ENCODE assay signal across 2 fruit fly cellular contexts in genomic region chr3R:23817566-23818202, dm6.
TF ChIP-seq lines count a peak whose summit lies in the region.

No protein-coding gene starts in this region.

TF ChIP-seq in whole organism, embryonic, 481 proteins besides CTCF, POLR2A, EP300 and RAD21 (continued from another document and continues in another):
- no peak for TF ChIP-seq CG17359 (tag; optimal IDR thresholded peaks at IDR 0.05; lab: Kevin White, UChicago)
- TF ChIP-seq CG8478 (optimal IDR thresholded peaks at IDR 0.05; lab: Kevin White, UChicago): no peak
- TF ChIP-seq CG8290 (GFP tag; optimal IDR thresholded peaks at IDR 0.05; lab: Kevin White, UChicago): no peak
- TF ChIP-seq CG8290 (tag; optimal IDR thresholded peaks at IDR 0.05; lab: Kevin White, UChicago): no peak
- peak; percentile 18 for TF ChIP-seq Six4 (GFP tag; optimal IDR thresholded peaks at IDR 0.05; lab: Kevin White, UChicago)
- TF ChIP-seq Dll (GFP tag; IDR thresholded peaks at IDR 0.05; lab: Robert Waterston, UW; ENCODE audit: partially characterized antibody): no peak
- no peak for TF ChIP-seq CG14667 (GFP tag; IDR thresholded peaks at IDR 0.05; lab: Robert Waterston, UW)
- TF ChIP-seq chn (GFP tag; optimal IDR thresholded peaks at IDR 0.05; lab: Kevin White, UChicago): no peak
- TF ChIP-seq CG13424 (tag; optimal IDR thresholded peaks at IDR 0.05; lab: Kevin White, UChicago): peak; percentile 62
- TF ChIP-seq CG6175 (GFP tag; IDR thresholded peaks at IDR 0.05; lab: Robert Waterston, UW): no peak
- no peak for TF ChIP-seq Dfd (GFP tag; optimal IDR thresholded peaks at IDR 0.05; lab: Kevin White, UChicago)
- no peak for TF ChIP-seq so (GFP tag; IDR thresholded peaks at IDR 0.05; lab: Robert Waterston, UW)
- TF ChIP-seq stc (GFP tag; IDR thresholded peaks at IDR 0.05; lab: Robert Waterston, UW): no peak
- peak in 1 of 2 experiments; percentile 66 for TF ChIP-seq insv (GFP tag; optimal IDR thresholded peaks at IDR 0.05; lab: Kevin White, UChicago)
- TF ChIP-seq Oli (tag; optimal IDR thresholded peaks at IDR 0.05; lab: Kevin White, UChicago): peak; percentile 37
- TF ChIP-seq CG9609 (GFP tag; optimal IDR thresholded peaks at IDR 0.05; lab: Kevin White, UChicago): peak; percentile 22
- TF ChIP-seq CG31388 (GFP tag; optimal IDR thresholded peaks at IDR 0.05; lab: Kevin White, UChicago): no peak
- TF ChIP-seq CG6272 (GFP tag; IDR thresholded peaks at IDR 0.05; lab: Robert Waterston, UW): 0 out of 2 replicates have a peak, but pooled peaks have one; percentile 23
- no peak for TF ChIP-seq CG12236 (GFP tag; optimal IDR thresholded peaks at IDR 0.05; lab: Kevin White, UChicago)
- no peak for TF ChIP-seq CG3726 (GFP tag; IDR thresholded peaks at IDR 0.05; lab: Robert Waterston, UW)
- TF ChIP-seq vnd (GFP tag; IDR thresholded peaks at IDR 0.05; lab: Robert Waterston, UW; ENCODE audit: partially characterized antibody): no peak
- peak; percentile 6 for TF ChIP-seq CG17829 (tag; optimal IDR thresholded peaks at IDR 0.05; lab: Kevin White, UChicago)
- no peak for TF ChIP-seq D19B (GFP tag; optimal IDR thresholded peaks at IDR 0.05; lab: Kevin White, UChicago)
- TF ChIP-seq CG14441 (GFP tag; IDR thresholded peaks at IDR 0.05; lab: Robert Waterston, UW): peak; percentile 56
- TF ChIP-seq chinmo (GFP tag; IDR thresholded peaks at IDR 0.05; lab: Robert Waterston, UW; ENCODE audit: partially characterized antibody): peak; percentile 77; the same call in 3 of the 4 replicates
- TF ChIP-seq HLH4C (GFP tag; IDR thresholded peaks at IDR 0.05; lab: Robert Waterston, UW; ENCODE audit: partially characterized antibody): no peak
- TF ChIP-seq E2f2 (GFP tag; IDR thresholded peaks at IDR 0.05; lab: Robert Waterston, UW): peak; percentile 36; the same call in 1 of the 2 replicates
- TF ChIP-seq CG7963 (GFP tag; IDR thresholded peaks at IDR 0.05; lab: Robert Waterston, UW; ENCODE audit: partially characterized antibody): no peak
- TF ChIP-seq da (GFP tag; optimal IDR thresholded peaks at IDR 0.05; lab: Kevin White, UChicago): no peak
- TF ChIP-seq PHDP (tag; optimal IDR thresholded peaks at IDR 0.05; lab: Kevin White, UChicago): no peak
- TF ChIP-seq exex (tag; optimal IDR thresholded peaks at IDR 0.05; lab: Kevin White, UChicago): no peak
- TF ChIP-seq sd (tag; optimal IDR thresholded peaks at IDR 0.05; lab: Kevin White, UChicago): peak; percentile 86
- TF ChIP-seq Kr (GFP tag; optimal IDR thresholded peaks at IDR 0.05; lab: Kevin White, UChicago): no peak
- no peak for TF ChIP-seq Sox102F (GFP tag; optimal IDR thresholded peaks at IDR 0.05; lab: Kevin White, UChicago)
- no peak for TF ChIP-seq luna (GFP tag; optimal IDR thresholded peaks at IDR 0.05; lab: Kevin White, UChicago)
- no peak for TF ChIP-seq HHEX (GFP tag; optimal IDR thresholded peaks at IDR 0.05; lab: Kevin White, UChicago)
- TF ChIP-seq CG32772 (GFP tag; IDR thresholded peaks at IDR 0.05; lab: Robert Waterston, UW): peak; percentile 33; the same call in 1 of the 2 replicates
- no peak for TF ChIP-seq Lhr (GFP tag; optimal IDR thresholded peaks at IDR 0.05; lab: Kevin White, UChicago)
- peak; percentile 26 for TF ChIP-seq CG10543 (GFP tag; optimal IDR thresholded peaks at IDR 0.05; lab: Kevin White, UChicago)
- TF ChIP-seq inv (GFP tag; IDR thresholded peaks at IDR 0.05; lab: Robert Waterston, UW; ENCODE audit: partially characterized antibody): no peak
- TF ChIP-seq ATbp (GFP tag; optimal IDR thresholded peaks at IDR 0.05; lab: Kevin White, UChicago): peak; percentile 49
- TF ChIP-seq cad (GFP tag; optimal IDR thresholded peaks at IDR 0.05; lab: Kevin White, UChicago): no peak
- TF ChIP-seq CG1647 (GFP tag; optimal IDR thresholded peaks at IDR 0.05; lab: Kevin White, UChicago): peak; percentile 9
- TF ChIP-seq CG4730 (GFP tag; IDR thresholded peaks at IDR 0.05; lab: Robert Waterston, UW): no peak
- TF ChIP-seq Max (GFP tag; optimal IDR thresholded peaks at IDR 0.05; lab: Kevin White, UChicago): no peak
- no peak for TF ChIP-seq unpg (GFP tag; optimal IDR thresholded peaks at IDR 0.05; lab: Kevin White, UChicago)
- peak; percentile 56 for TF ChIP-seq Rfx (GFP tag; IDR thresholded peaks at IDR 0.05; lab: Robert Waterston, UW)
- TF ChIP-seq CG13775 (GFP tag; optimal IDR thresholded peaks at IDR 0.05; lab: Kevin White, UChicago): no peak
- TF ChIP-seq CG14860 (GFP tag; IDR thresholded peaks at IDR 0.05; lab: Robert Waterston, UW; ENCODE audit: partially characterized antibody): no peak
- TF ChIP-seq CG7556 (GFP tag; optimal IDR thresholded peaks at IDR 0.05; lab: Kevin White, UChicago): no peak
- TF ChIP-seq Med (GFP tag; lab: Kevin White, UChicago): peak; percentile 77
- no peak; the same call in 1 of the 2 replicates for TF ChIP-seq sisA (GFP tag; IDR thresholded peaks at IDR 0.05; lab: Robert Waterston, UW)
- TF ChIP-seq run (tag; optimal IDR thresholded peaks at IDR 0.05; lab: Kevin White, UChicago): peak; percentile 4
- TF ChIP-seq trem (tag; optimal IDR thresholded peaks at IDR 0.05; lab: Kevin White, UChicago): no peak
- TF ChIP-seq Blimp-1 (GFP tag; optimal IDR thresholded peaks at IDR 0.05; lab: Kevin White, UChicago): peak; percentile 40
- no peak for TF ChIP-seq slp2 (GFP tag; optimal IDR thresholded peaks at IDR 0.05; lab: Kevin White, UChicago)
- no peak for TF ChIP-seq HLHmδ (GFP tag; optimal IDR thresholded peaks at IDR 0.05; lab: Kevin White, UChicago)
- no peak for TF ChIP-seq CG11723 (GFP tag; optimal IDR thresholded peaks at IDR 0.05; lab: Kevin White, UChicago)
- TF ChIP-seq ERR (GFP tag; optimal IDR thresholded peaks at IDR 0.05; lab: Kevin White, UChicago): no peak
- no peak for TF ChIP-seq jumu (GFP tag; optimal IDR thresholded peaks at IDR 0.05; lab: Kevin White, UChicago)
- TF ChIP-seq CG1529 (GFP tag; optimal IDR thresholded peaks at IDR 0.05; lab: Kevin White, UChicago): no peak
- peak; percentile 25 for TF ChIP-seq fd3F (GFP tag; optimal IDR thresholded peaks at IDR 0.05; lab: Kevin White, UChicago)
- no peak for TF ChIP-seq CG8089 (GFP tag; optimal IDR thresholded peaks at IDR 0.05; lab: Kevin White, UChicago)
- TF ChIP-seq CG8359 (GFP tag; optimal IDR thresholded peaks at IDR 0.05; lab: Kevin White, UChicago; ENCODE audit: borderline replicate concordance): no peak
- TF ChIP-seq prd (optimal IDR thresholded peaks at IDR 0.05; lab: Kevin White, UChicago): no peak
- peak; percentile 31; the same call in 1 of the 3 replicates for TF ChIP-seq prd (GFP tag; IDR thresholded peaks at IDR 0.05; lab: Robert Waterston, UW)

TF ChIP-seq in whole organism, prepupa, 60 proteins besides CTCF, POLR2A, EP300 and RAD21 (continued from another document):
- TF ChIP-seq esn (GFP tag; optimal IDR thresholded peaks at IDR 0.05; lab: Kevin White, UChicago) (no peak), pdm3 (GFP tag; optimal IDR thresholded peaks at IDR 0.05; lab: Kevin White, UChicago) (no peak), Ets96B (tag; optimal IDR thresholded peaks at IDR 0.05; lab: Kevin White, UChicago) (no peak), spab (GFP tag; optimal IDR thresholded peaks at IDR 0.05; lab: Kevin White, UChicago) (no peak), CG31627 (GFP tag; optimal IDR thresholded peaks at IDR 0.05; lab: Kevin White, UChicago) (no peak), CG8319 (GFP tag; optimal IDR thresholded peaks at IDR 0.05; lab: Kevin White, UChicago) (no peak), CG6163 (GFP tag; IDR thresholded peaks at IDR 0.05; lab: Robert Waterston, UW) (peak; percentile 83), CG34406 (GFP tag; optimal IDR thresholded peaks at IDR 0.05; lab: Kevin White, UChicago) (no peak), CG10631 (GFP tag; optimal IDR thresholded peaks at IDR 0.05; lab: Kevin White, UChicago) (peak; percentile 63), dac (GFP tag; optimal IDR thresholded peaks at IDR 0.05; lab: Kevin White, UChicago) (peak; percentile 59), achi (GFP tag; optimal IDR thresholded peaks at IDR 0.05; lab: Kevin White, UChicago) (no peak), CG6808 (GFP tag; optimal IDR thresholded peaks at IDR 0.05; lab: Kevin White, UChicago) (no peak), dsx (GFP tag; optimal IDR thresholded peaks at IDR 0.05; lab: Kevin White, UChicago; ENCODE audit: poor library complexity, severe bottlenecking) (peak; percentile 49), Lpt (GFP tag; optimal IDR thresholded peaks at IDR 0.05; lab: Kevin White, UChicago) (peak; percentile 73), OdsH (GFP tag; optimal IDR thresholded peaks at IDR 0.05; lab: Kevin White, UChicago) (no peak), CG3032 (tag; optimal IDR thresholded peaks at IDR 0.05; lab: Kevin White, UChicago) (no peak), CG16779 (tag; optimal IDR thresholded peaks at IDR 0.05; lab: Kevin White, UChicago) (no peak), CG8632 (GFP tag; optimal IDR thresholded peaks at IDR 0.05; lab: Kevin White, UChicago) (peak; percentile 25), CG8119 (GFP tag; IDR thresholded peaks at IDR 0.05; lab: Robert Waterston, UW) (peak; percentile 77), net (GFP tag; optimal IDR thresholded peaks at IDR 0.05; lab: Kevin White, UChicago) (no peak), Sox14 (GFP tag; optimal IDR thresholded peaks at IDR 0.05; lab: Kevin White, UChicago) (no peak), CG32006 (GFP tag; optimal IDR thresholded peaks at IDR 0.05; lab: Kevin White, UChicago) (no peak), Met (GFP tag; optimal IDR thresholded peaks at IDR 0.05; lab: Kevin White, UChicago) (no peak), topi (GFP tag; optimal IDR thresholded peaks at IDR 0.05; lab: Kevin White, UChicago) (no peak), svp (GFP tag; lab: Kevin White, UChicago) (no peak), Ets21C (GFP tag; optimal IDR thresholded peaks at IDR 0.05; lab: Kevin White, UChicago) (no peak), CG11294 (GFP tag; IDR thresholded peaks at IDR 0.05; lab: Robert Waterston, UW) (peak; percentile 60), fd85E (GFP tag; optimal IDR thresholded peaks at IDR 0.05; lab: Kevin White, UChicago) (no peak), Hr38 (GFP tag; optimal IDR thresholded peaks at IDR 0.05; lab: Kevin White, UChicago) (no peak), Sox15 (GFP tag; optimal IDR thresholded peaks at IDR 0.05; lab: Kevin White, UChicago) (no peak)
